Fruit fly (Drosophila melanogaster) whole organism, embryonic: ENCODE measurements around the gene ETHR.
A peak's percentile ranks its signal among the peaks of the same experiment; 100 is the strongest.

ENCODE experiments used
- ATbp ChIP-seq: fragments of 200-800 bp; sonication (Bioruptor generic); optimal IDR thresholded peaks from 2 replicates; lab custom pipeline; 2017; ENCODE audit warnings: missing biosample characterization, mild to moderate bottlenecking, missing genetic modification characterization, missing genetic modification reagents
- Antp ChIP-seq: fragments of 200-800 bp; sonication (Bioruptor generic); optimal IDR thresholded peaks from 3 replicates; lab custom pipeline; 2016; ENCODE audit warnings: missing biosample characterization, missing genetic modification characterization
- Bgb ChIP-seq: fragments of 200-800 bp; sonication (Bioruptor generic); IDR thresholded peaks from 2 replicates; pipeline ENCODE4 v1.3.6; 2022; ENCODE audit warnings: missing biosample characterization, missing genetic modification characterization; ENCODE audit not compliant: partially characterized antibody
- CG11723 ChIP-seq: fragments of 200-800 bp; sonication (Bioruptor generic); optimal IDR thresholded peaks from 2 replicates; lab custom pipeline; 2017; ENCODE audit warnings: missing biosample characterization, mild to moderate bottlenecking, missing genetic modification characterization
- CG12299 ChIP-seq: fragments of 200-800 bp; sonication (Bioruptor generic); optimal IDR thresholded peaks from 2 replicates; lab custom pipeline; 2018; ENCODE audit warnings: missing biosample characterization, mild to moderate bottlenecking, missing genetic modification characterization
- CG12744 ChIP-seq: fragments of 200-800 bp; sonication (Bioruptor generic); optimal IDR thresholded peaks from 2 replicates; lab custom pipeline; 2016; ENCODE audit warnings: missing biosample characterization, missing genetic modification characterization
- CG13287 ChIP-seq: fragments of 200-800 bp; sonication (Bioruptor generic); IDR thresholded peaks from 2 replicates; pipeline ENCODE4 v1.3.6; 2022; ENCODE audit warnings: missing biosample characterization, missing genetic modification characterization; ENCODE audit not compliant: partially characterized antibody
- CG13624 ChIP-seq: fragments of 200-800 bp; sonication (Bioruptor generic); optimal IDR thresholded peaks from 2 replicates; lab custom pipeline; 2016; ENCODE audit warnings: missing biosample characterization, missing genetic modification characterization
- CG13894 ChIP-seq: fragments of 200-800 bp; sonication (Bioruptor generic); optimal IDR thresholded peaks from 3 replicates; lab custom pipeline; 2018; ENCODE audit warnings: missing biosample characterization, mild to moderate bottlenecking, missing genetic modification characterization, moderate library complexity
- CG15514 ChIP-seq: fragments of 200-800 bp; sonication (Bioruptor generic); optimal IDR thresholded peaks from 3 replicates; lab custom pipeline; 2017; ENCODE audit warnings: missing biosample characterization, missing genetic modification characterization, mild to moderate bottlenecking, moderate library complexity, missing genetic modification reagents
- CG1647 ChIP-seq: fragments of 200-800 bp; sonication (Bioruptor generic); optimal IDR thresholded peaks from 3 replicates; lab custom pipeline; 2016; ENCODE audit warnings: missing biosample characterization, missing genetic modification characterization
- CG16813 ChIP-seq: fragments of 200-800 bp; sonication (Bioruptor generic); IDR thresholded peaks from 3 replicates; pipeline ENCODE4 v1.3.6; 2022; ENCODE audit warnings: missing biosample characterization, missing genetic modification characterization; ENCODE audit not compliant: partially characterized antibody
- CG17186 ChIP-seq: fragments of 200-800 bp; sonication (Bioruptor generic); optimal IDR thresholded peaks from 3 replicates; lab custom pipeline; 2017; ENCODE audit warnings: missing biosample characterization, missing genetic modification reagents, missing genetic modification characterization
- CG17385 ChIP-seq: fragments of 200-800 bp; sonication (Bioruptor generic); optimal IDR thresholded peaks from 3 replicates; lab custom pipeline; 2018; ENCODE audit warnings: missing biosample characterization, mild to moderate bottlenecking, missing genetic modification characterization
- CG18262 ChIP-seq: fragments of 200-800 bp; optimal IDR thresholded peaks from 3 replicates; lab custom pipeline; 2019; ENCODE audit warnings: missing biosample characterization, mild to moderate bottlenecking, missing genetic modification characterization, moderate library complexity
- CG30403 ChIP-seq: fragments of 200-800 bp; sonication (Bioruptor generic); optimal IDR thresholded peaks from 3 replicates; lab custom pipeline; 2016; ENCODE audit warnings: missing biosample characterization, missing genetic modification characterization
- CG3065 ChIP-seq: fragments of 200-800 bp; sonication (Bioruptor generic); optimal IDR thresholded peaks from 2 replicates; lab custom pipeline; 2016; ENCODE audit warnings: missing biosample characterization, missing genetic modification characterization
- CG3281 ChIP-seq: fragments of 200-800 bp; sonication (Bioruptor generic); optimal IDR thresholded peaks from 3 replicates; lab custom pipeline; 2017; ENCODE audit warnings: missing biosample characterization, mild to moderate bottlenecking, missing genetic modification characterization
- CG6854 ChIP-seq: fragments of 200-800 bp; sonication (Bioruptor generic); optimal IDR thresholded peaks from 3 replicates; lab custom pipeline; 2017; ENCODE audit warnings: missing biosample characterization, mild to moderate bottlenecking, missing genetic modification characterization
- CG7271 ChIP-seq: fragments of 200-800 bp; sonication (Bioruptor generic); optimal IDR thresholded peaks from 2 replicates; lab custom pipeline; 2018; ENCODE audit warnings: missing biosample characterization, mild to moderate bottlenecking, missing genetic modification characterization, moderate library complexity
- CG7786 ChIP-seq: fragments of 200-800 bp; sonication (Bioruptor generic); optimal IDR thresholded peaks from 2 replicates; lab custom pipeline; 2016; ENCODE audit warnings: missing biosample characterization, missing genetic modification characterization
- CG9797 ChIP-seq: fragments of 200-800 bp; sonication (Bioruptor generic); optimal IDR thresholded peaks from 3 replicates; lab custom pipeline; 2018; ENCODE audit warnings: missing biosample characterization, mild to moderate bottlenecking, missing genetic modification characterization
- CG9876 ChIP-seq: fragments of 200-800 bp; sonication (Bioruptor generic); optimal IDR thresholded peaks from 2 replicates; lab custom pipeline; 2016; ENCODE audit warnings: missing biosample characterization, missing genetic modification characterization
- CHES-1-like ChIP-seq: fragments of 200-800 bp; sonication (Bioruptor generic); optimal IDR thresholded peaks from 2 replicates; lab custom pipeline; 2016; ENCODE audit warnings: missing biosample characterization, missing genetic modification characterization
- Dad ChIP-seq: fragments of 200-800 bp; sonication (Bioruptor generic); optimal IDR thresholded peaks from 3 replicates; lab custom pipeline; 2016; ENCODE audit warnings: missing biosample characterization, missing genetic modification characterization
- Dbx ChIP-seq: fragments of 200-800 bp; sonication (Bioruptor generic); IDR thresholded peaks from 3 replicates; pipeline ENCODE4 v1.3.6; 2022; ENCODE audit warnings: missing biosample characterization, missing genetic modification characterization
- HLH54F ChIP-seq: fragments of 200-800 bp; sonication (Bioruptor generic); optimal IDR thresholded peaks from 3 replicates; lab custom pipeline; 2016; ENCODE audit warnings: missing biosample characterization, missing genetic modification characterization
- HmgZ ChIP-seq: fragments of 200-800 bp; sonication (Bioruptor generic); optimal IDR thresholded peaks from 2 replicates; lab custom pipeline; 2018; ENCODE audit warnings: missing biosample characterization, mild to moderate bottlenecking, missing genetic modification characterization
- Pdp1 ChIP-seq, 2 experiments: fragments of 200-800 bp; sonication (Bioruptor generic); optimal IDR thresholded peaks; 3 replicates each; lab custom pipeline; 2016; ENCODE audit warnings: missing biosample characterization in 2 of 2, missing genetic modification characterization in 2 of 2, mild to moderate bottlenecking in 1 of 2, moderate library complexity in 1 of 2
- Scr ChIP-seq: fragments of 200-800 bp; sonication (Bioruptor generic); IDR thresholded peaks from 2 replicates; pipeline ENCODE4 v1.3.6; 2022; ENCODE audit warnings: missing biosample characterization, missing genetic modification characterization; ENCODE audit not compliant: partially characterized antibody
- Ssrp ChIP-seq: fragments of 200-800 bp; sonication (Bioruptor generic); optimal IDR thresholded peaks from 2 replicates; lab custom pipeline; 2018; ENCODE audit warnings: missing biosample characterization, mild to moderate bottlenecking, missing genetic modification characterization, moderate library complexity
- Stat92E ChIP-seq, 3 experiments: fragments of >200 bp in 2 of 3; fragments of 200-800 bp in 1 of 3; sonication (Bioruptor generic) in 1 of 3; optimal IDR thresholded peaks; 2 replicates each; lab custom pipeline; 2017 to 2019; ENCODE audit warnings: missing biosample characterization in 3 of 3, missing genetic modification characterization in 3 of 3, mild to moderate bottlenecking in 1 of 3, moderate library complexity in 1 of 3
- chif ChIP-seq, 2 experiments: fragments of 200-800 bp; sonication (Bioruptor generic); optimal IDR thresholded peaks; 3 replicates each; lab custom pipeline; 2016; ENCODE audit warnings: missing biosample characterization in 2 of 2, missing genetic modification characterization in 2 of 2
- chm ChIP-seq: fragments of 200-800 bp; sonication (Bioruptor generic); IDR thresholded peaks from 2 replicates; pipeline ENCODE4 v1.3.6; 2022; ENCODE audit warnings: missing biosample characterization, missing genetic modification characterization
- croc ChIP-seq: fragments of 200-800 bp; sonication (Bioruptor generic); conservative IDR thresholded peaks from 3 replicates; pipeline ENCODE4 v1.3.6; 2022; ENCODE audit warnings: missing biosample characterization, missing genetic modification characterization
- dati ChIP-seq: fragments of 200-800 bp; sonication (Bioruptor generic); IDR thresholded peaks from 2 replicates; pipeline ENCODE4 v1.3.6; 2022; ENCODE audit warnings: missing biosample characterization, missing genetic modification characterization
- ewg ChIP-seq: fragments of 200-800 bp; sonication (Bioruptor generic); optimal IDR thresholded peaks from 3 replicates; lab custom pipeline; 2017; ENCODE audit warnings: mild to moderate bottlenecking, missing biosample characterization, missing genetic modification reagents, missing genetic modification characterization
- jumu ChIP-seq: fragments of 200-800 bp; sonication (Bioruptor generic); optimal IDR thresholded peaks from 3 replicates; lab custom pipeline; 2016; ENCODE audit warnings: missing biosample characterization, missing genetic modification characterization
- ken ChIP-seq: fragments of 200-800 bp; sonication (Bioruptor generic); IDR thresholded peaks from 3 replicates; pipeline ENCODE4 v1.3.6; 2022; ENCODE audit warnings: missing biosample characterization, missing genetic modification characterization
- klu ChIP-seq: fragments of 200-800 bp; sonication (Bioruptor generic); IDR thresholded peaks from 2 replicates; pipeline ENCODE4 v1.3.6; 2022; ENCODE audit warnings: missing biosample characterization, missing genetic modification characterization
- kni ChIP-seq: fragments of 200-800 bp; sonication (Bioruptor generic); optimal IDR thresholded peaks from 3 replicates; lab custom pipeline; 2017; ENCODE audit warnings: mild to moderate bottlenecking, missing biosample characterization, missing genetic modification reagents, missing genetic modification characterization
- lov ChIP-seq, 2 experiments: fragments of 200-800 bp in 1 of 2; fragments of >200 bp in 1 of 2; sonication (Bioruptor generic) in 1 of 2; IDR thresholded peaks in 1 of 2; optimal IDR thresholded peaks in 1 of 2; 2 replicates in 1 of 2; 3 replicates in 1 of 2; pipeline versions ENCODE4 v1.3.6 to Lab custom; 2017 to 2022; ENCODE audit warnings: missing biosample characterization in 1 of 2, missing genetic modification characterization in 1 of 2
- otp ChIP-seq: fragments of 200-800 bp; sonication (Bioruptor generic); IDR thresholded peaks from 3 replicates; pipeline ENCODE4, ENCODE4 v1.3.6; 2022; ENCODE audit warnings: missing biosample characterization, missing genetic modification characterization
- slbo ChIP-seq: fragments of 200-800 bp; sonication (Bioruptor generic); IDR thresholded peaks from 2 replicates; pipeline ENCODE4 v1.3.6; 2022; ENCODE audit warnings: missing biosample characterization, missing genetic modification characterization
- slou ChIP-seq: fragments of 200-800 bp; sonication (Bioruptor generic); optimal IDR thresholded peaks from 3 replicates; lab custom pipeline; 2016; ENCODE audit warnings: missing biosample characterization, missing genetic modification characterization
- sr ChIP-seq: fragments of 200-800 bp; sonication (Bioruptor generic); IDR thresholded peaks from 3 replicates; pipeline ENCODE4 v1.3.6; 2022; ENCODE audit warnings: missing biosample characterization, missing genetic modification characterization
- stwl ChIP-seq: fragments of 200-800 bp; sonication (Bioruptor generic); optimal IDR thresholded peaks from 3 replicates; lab custom pipeline; 2018; ENCODE audit warnings: missing biosample characterization, mild to moderate bottlenecking, missing genetic modification characterization, moderate library complexity
- wdn ChIP-seq: fragments of 200-800 bp; sonication (Bioruptor generic); IDR thresholded peaks from 2 replicates; pipeline ENCODE4 v1.3.6; 2022; ENCODE audit warnings: missing biosample characterization, missing genetic modification characterization

Gene ETHR

dm6 chr3R:21268873-21269272, 22.1 kb downstream of the ETHR start, which contains the start of gene Rab1 (continued):
- TF ChIP-seq CG15514 (GFP tag; lab: Kevin White, UChicago) (peak; percentile 98), CG3065 (GFP tag; lab: Kevin White, UChicago) (peak; percentile 79), lov (optimal IDR thresholded peaks at IDR 0.05; lab: Kevin White, UChicago) (no peak), lov (GFP tag; IDR thresholded peaks at IDR 0.05; lab: Robert Waterston, UW) (0 out of 3 replicates have a peak, but pooled peaks have one; percentile 31), croc (GFP tag; lab: Robert Waterston, UW) (no peak), CG13287 (GFP tag; lab: Robert Waterston, UW) (peak; percentile 31), Ssrp (peak; percentile 11), CG13894 (tag; lab: Kevin White, UChicago) (peak; percentile 28), Dad (GFP tag; lab: Kevin White, UChicago) (no peak), CG9797 (GFP tag; lab: Kevin White, UChicago) (peak; percentile 30), HmgZ (peak; percentile 80), Antp (GFP tag; lab: Kevin White, UChicago) (peak; percentile 48), CG9876 (GFP tag; lab: Kevin White, UChicago) (peak; percentile 21), CG12299 (tag; lab: Kevin White, UChicago) (peak; percentile 9), slbo (GFP tag; lab: Robert Waterston, UW) (peak; percentile 66), CG17186 (peak; percentile 45), CG12744 (GFP tag; lab: Kevin White, UChicago) (no peak), dati (no peak), CG6854 (GFP tag; lab: Kevin White, UChicago) (no peak), ewg (GFP tag; lab: Kevin White, UChicago) (no peak), CG30403 (peak; percentile 14), HLH54F (GFP tag; lab: Kevin White, UChicago) (peak; percentile 39), jumu (GFP tag; lab: Kevin White, UChicago) (peak; percentile 36), CG3281 (GFP tag; lab: Kevin White, UChicago) (peak; percentile 61), chif (GFP tag; optimal IDR thresholded peaks at IDR 0.05; lab: Kevin White, UChicago) (peak; percentile 5 to 15), CG18262 (tag; lab: Kevin White, UChicago) (peak; percentile 4), klu (GFP tag; lab: Robert Waterston, UW) (peak; percentile 46)
- TF ChIP-seq, all 482 proteins: peak for 202

- TF ChIP-seq Scr (GFP tag; lab: Robert Waterston, UW), result 0 out of 2 replicates have a peak, but pooled peaks have one; percentile 14
- TF ChIP-seq CG11723 (GFP tag; lab: Kevin White, UChicago), result no peak
- peak; percentile 70 for TF ChIP-seq stwl (tag; lab: Kevin White, UChicago)
- TF ChIP-seq wdn (GFP tag; lab: Robert Waterston, UW), result no peak
- TF ChIP-seq chm (GFP tag; lab: Robert Waterston, UW), result peak; percentile 65
- TF ChIP-seq otp, result peak; percentile 34; the same call in 1 of the 3 replicates
- TF ChIP-seq CG1647 (GFP tag; lab: Kevin White, UChicago), result no peak
- no peak for TF ChIP-seq ATbp (GFP tag; lab: Kevin White, UChicago)
- peak in 1 of 2 experiments; percentile 86 for TF ChIP-seq Pdp1 (GFP tag; optimal IDR thresholded peaks at IDR 0.05; lab: Kevin White, UChicago)
- TF ChIP-seq CG13624 (GFP tag; lab: Kevin White, UChicago), result peak; percentile 69
- TF ChIP-seq kni, result peak; percentile 26
- peak; percentile 49; the same call in 1 of the 3 replicates for TF ChIP-seq Dbx (GFP tag; lab: Robert Waterston, UW)
- TF ChIP-seq CG7786 (GFP tag; lab: Kevin White, UChicago), result peak; percentile 34
- peak; percentile 37 for TF ChIP-seq Bgb
- TF ChIP-seq CG7271 (tag; lab: Kevin White, UChicago), result peak; percentile 3
- TF ChIP-seq slou (GFP tag; lab: Kevin White, UChicago), result no peak
- TF ChIP-seq Stat92E (GFP tag; optimal IDR thresholded peaks at IDR 0.05; lab: Kevin White, UChicago), result no peak
- 0 out of 3 replicates have a peak, but pooled peaks have one; percentile 38 for TF ChIP-seq ken (GFP tag; lab: Robert Waterston, UW)
- TF ChIP-seq sr, result peak; percentile 61; the same call in 2 of the 3 replicates
- TF ChIP-seq CG17385 (GFP tag; lab: Kevin White, UChicago), result peak; percentile 22
- peak; percentile 63 for TF ChIP-seq CHES-1-like
- TF ChIP-seq lov (optimal IDR thresholded peaks at IDR 0.05; lab: Kevin White, UChicago), result no peak
- peak; percentile 76; the same call in 1 of the 3 replicates for TF ChIP-seq lov (GFP tag; IDR thresholded peaks at IDR 0.05; lab: Robert Waterston, UW)
- TF ChIP-seq CG16813, result peak; percentile 32; the same call in 1 of the 3 replicates
Measured at dm6 chr3R:21269923-21270322, 23.1 kb downstream of the ETHR start, which contains the start of the genes AP-2sigma and Idi. Gene AP-2sigma (minus strand): TSS chr3R:21270075. Gene Idi (plus strand): TSS chr3R:21270126.
